Worm (Caenorhabditis elegans) whole organism, dauer: Measurements from ENCODE around the gene T19B10.2.

Experiments
- unc-62 ChIP-seq: sonication (generic microtip); optimal IDR thresholded peaks from 2 replicates; lab custom pipeline; 2017; ENCODE audit warnings: missing biosample characterization, missing genetic modification reagents, missing genetic modification characterization

Gene T19B10.2

DNA sequence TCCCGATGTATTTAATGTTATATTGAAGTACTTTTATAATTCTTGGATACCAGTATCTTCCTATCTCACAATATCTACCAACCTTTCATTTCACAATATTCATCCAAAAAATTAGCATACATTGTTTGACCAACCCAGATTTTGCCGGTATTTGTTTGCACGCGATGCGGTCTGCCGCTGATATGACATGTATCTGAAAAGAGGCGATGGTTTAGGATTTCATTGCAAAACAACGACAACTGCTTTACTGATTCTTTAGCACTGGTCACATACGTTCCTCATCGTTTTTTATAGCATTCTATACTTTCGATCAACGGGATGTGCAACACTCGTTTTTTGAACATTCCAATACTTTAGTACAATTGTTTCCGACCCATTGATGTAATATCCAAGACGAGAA is 26.7 kb downstream of the T19B10.2 start, which contains the start of gene mam-4:
Gene mam-4, plus strand, starts transcription at position 301 of the 400 bp plus-strand sequence.
- no peak for TF ChIP-seq unc-62 (GFP tag; lab: Kevin White, UChicago)

DNA sequence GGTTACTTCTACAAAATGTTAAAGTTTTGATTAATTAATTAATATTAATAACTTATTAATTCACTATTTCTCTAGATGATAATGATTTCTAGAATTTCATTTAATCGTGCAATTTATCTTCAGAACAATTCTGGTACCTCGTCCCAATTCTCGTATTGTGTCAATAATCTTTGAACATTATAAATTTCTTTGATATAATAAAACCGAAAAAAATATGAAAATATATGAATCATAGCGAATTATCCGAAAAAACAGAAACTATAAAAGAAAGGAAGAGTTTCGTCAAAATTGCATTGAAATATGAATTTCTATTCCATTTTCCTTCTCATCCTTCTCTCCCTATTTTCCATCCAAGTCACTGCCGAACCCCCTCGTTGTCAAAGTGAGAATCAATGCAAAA is 29.6 kb downstream of the T19B10.2 start, which contains the start of gene T19B10.12:
Gene T19B10.12, plus strand, starts transcription at position 301 of the 400 bp plus-strand sequence.
- TF ChIP-seq unc-62 (GFP tag; lab: Kevin White, UChicago) = no peak

DNA sequence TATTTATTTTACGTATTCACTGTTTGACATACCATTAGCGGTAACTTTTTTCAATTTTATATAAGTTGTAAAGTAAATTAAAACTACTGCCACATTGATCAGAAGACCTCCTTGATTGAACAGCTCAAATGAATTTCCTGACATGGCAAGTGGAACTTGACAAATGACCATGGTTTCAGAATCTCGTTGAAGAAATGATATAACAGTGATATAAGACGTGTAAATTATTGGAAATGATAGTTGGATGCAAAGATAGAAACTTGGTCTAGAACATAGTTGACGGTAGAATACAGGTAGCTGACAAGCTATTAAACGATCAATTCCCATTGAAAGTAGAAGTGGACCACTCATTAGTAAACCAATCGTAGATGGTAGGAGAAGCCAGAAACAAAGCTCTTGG is 30.7 kb downstream of the T19B10.2 start:
- no peak for TF ChIP-seq unc-62 (GFP tag; lab: Kevin White, UChicago)

ce11 chrV:11252429-11252828 is 31.3 kb downstream of the T19B10.2 start, which contains the start of gene srsx-33:
srsx-33 (minus strand) TSS chrV:11252529.
- TF ChIP-seq unc-62 (GFP tag; lab: Kevin White, UChicago) = no peak

DNA sequence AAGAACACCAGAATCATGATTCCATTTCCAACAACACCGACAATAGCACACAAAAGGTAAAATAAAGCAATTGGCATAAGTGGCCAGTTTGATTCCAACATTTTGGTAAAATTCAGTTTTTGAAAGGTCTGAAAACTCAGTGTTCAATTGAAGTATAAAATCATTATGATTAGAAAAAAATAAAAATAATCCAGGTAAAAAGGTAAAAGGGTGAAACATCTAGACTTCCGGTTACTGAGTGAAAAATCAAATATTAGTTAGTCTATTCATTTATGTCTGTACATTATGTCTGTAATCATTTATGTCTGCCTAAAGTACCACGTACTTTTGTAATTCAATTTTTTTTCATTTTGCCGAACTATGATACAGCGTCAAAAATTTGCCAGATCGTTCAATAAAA is 33.9 kb downstream of the T19B10.2 start, which contains the start of gene srsx-31:
Gene srsx-31, minus strand, starts transcription at position 101 of the 400 bp plus-strand sequence.
- TF ChIP-seq unc-62 (GFP tag; lab: Kevin White, UChicago) = no peak

DNA sequence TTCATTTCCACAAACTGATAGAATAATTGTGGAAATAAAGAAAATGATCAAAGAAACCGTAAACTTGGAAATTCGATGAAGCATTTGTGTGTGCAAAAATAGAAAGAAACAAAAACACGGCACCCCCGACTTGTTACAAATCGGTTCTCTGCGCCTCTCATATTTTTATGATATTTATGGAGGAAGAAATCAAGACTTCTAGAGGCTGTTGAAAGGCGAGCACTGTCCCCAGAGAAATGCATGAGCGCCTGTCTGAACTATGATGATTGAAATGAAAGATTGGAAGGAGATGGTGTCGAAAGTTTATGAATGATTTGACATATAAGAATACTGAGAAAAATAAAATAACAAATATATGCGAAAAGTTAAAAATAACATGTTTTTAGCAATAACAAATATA is 37.8 kb downstream of the T19B10.2 start, which contains the start of gene lgc-36:
Gene lgc-36, minus strand, starts transcription at position 101 of the 400 bp plus-strand sequence.
- TF ChIP-seq unc-62 (GFP tag; lab: Kevin White, UChicago) = no peak

DNA sequence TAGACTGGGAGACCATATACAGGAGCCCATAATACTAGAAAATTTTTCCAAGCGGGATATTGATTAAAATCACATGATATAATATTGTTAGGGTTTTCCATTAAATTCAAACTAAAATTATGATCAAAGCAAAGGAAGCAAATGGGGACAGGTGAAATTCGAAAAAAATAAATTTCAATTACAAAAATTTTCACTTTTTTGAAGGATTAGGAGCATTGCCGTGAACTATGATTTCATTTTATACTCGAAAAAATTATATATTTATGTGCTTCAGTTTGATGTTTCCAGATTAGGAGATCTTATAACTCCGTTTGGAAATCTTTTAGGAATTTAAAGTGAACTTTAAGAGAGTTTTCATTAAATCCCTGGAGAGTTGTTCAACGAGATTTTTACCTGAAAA is 39.5 kb downstream of the T19B10.2 start, which contains the start of gene F07B10.7:
Gene F07B10.7, minus strand, starts transcription at position 101 of the 400 bp plus-strand sequence.
- TF ChIP-seq unc-62 (GFP tag; lab: Kevin White, UChicago) = no peak

DNA sequence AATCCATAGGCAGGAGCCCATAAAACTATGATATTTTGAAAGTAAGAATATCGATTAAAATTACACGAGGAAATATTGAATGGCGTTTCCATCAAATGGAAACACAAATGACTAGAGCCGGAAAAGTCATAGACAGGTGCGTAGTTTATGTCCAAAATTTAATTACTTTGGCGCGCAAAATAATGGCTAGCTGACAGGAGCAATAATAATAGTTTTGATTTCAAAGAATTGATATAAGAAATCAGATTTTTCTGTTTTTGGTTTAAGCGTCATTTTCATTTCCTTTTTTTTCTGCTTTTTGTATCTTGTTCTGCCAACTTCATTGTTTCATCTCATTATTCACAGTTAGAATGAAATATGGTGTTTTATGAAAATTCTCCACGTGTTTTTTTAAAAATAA is 41.9 kb downstream of the T19B10.2 start, which contains the start of gene F07B10.4:
Gene F07B10.4, minus strand, starts transcription at position 101 of the 400 bp plus-strand sequence.
- TF ChIP-seq unc-62 (GFP tag; lab: Kevin White, UChicago) = no peak

ce11 chrV:11265482-11265881 is 44.4 kb downstream of the T19B10.2 start, which contains the start of gene cln-3.1:
cln-3.1 (minus strand) TSS chrV:11265652.
- TF ChIP-seq unc-62 (GFP tag; lab: Kevin White, UChicago) = no peak

DNA sequence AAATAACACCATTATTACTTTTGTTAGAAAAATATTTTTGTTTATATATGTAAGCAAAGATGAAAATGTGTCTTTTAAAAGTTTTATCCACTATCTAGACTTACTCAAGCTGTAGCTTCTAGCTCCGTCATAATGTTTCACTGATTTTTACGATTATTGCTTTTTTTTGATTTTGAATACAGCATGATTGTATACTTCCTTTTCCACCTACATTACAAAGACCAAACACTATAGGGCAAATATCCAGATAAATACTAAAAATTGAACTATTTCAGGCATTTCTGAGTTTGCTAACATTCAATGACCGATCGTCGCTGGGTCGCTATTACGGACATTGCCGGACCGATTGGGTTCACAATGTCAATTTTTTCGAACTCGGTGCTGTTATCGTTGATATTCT is 45.6 kb downstream of the T19B10.2 start, which contains the start of gene str-116:
Gene str-116, plus strand, starts transcription at position 301 of the 400 bp plus-strand sequence.
- no peak for TF ChIP-seq unc-62 (GFP tag; lab: Kevin White, UChicago)

- no peak for TF ChIP-seq unc-62 (GFP tag; lab: Kevin White, UChicago)
Observed at ce11 chrV:11268791-11269190, 47.7 kb downstream of the T19B10.2 start, which contains the start of gene str-115. str-115 (plus strand) TSS chrV:11269091.

DNA sequence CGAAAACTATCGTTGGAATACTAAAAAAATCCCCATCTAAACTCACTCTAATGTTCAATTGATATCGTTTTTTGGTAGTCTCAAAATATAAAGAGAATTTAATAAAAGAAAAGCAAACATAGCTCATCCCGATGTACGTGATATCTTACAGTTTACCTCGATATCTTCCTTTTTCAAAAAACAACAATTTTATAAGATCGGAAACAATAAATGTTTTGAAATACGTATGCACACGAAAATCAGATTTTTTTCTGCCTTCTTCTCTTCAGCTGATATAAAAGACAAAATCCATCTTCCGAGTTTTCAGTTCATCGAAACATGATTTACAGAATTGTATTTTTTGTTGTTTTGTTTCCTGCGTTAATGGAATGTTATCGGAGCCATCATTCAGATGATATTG is 49.9 kb downstream of the T19B10.2 start, which contains the start of gene clec-222:
Gene clec-222, plus strand, starts transcription at position 301 of the 400 bp plus-strand sequence.
- no peak for TF ChIP-seq unc-62 (GFP tag; lab: Kevin White, UChicago)
